Fruit fly (Drosophila melanogaster): ENCODE measurements around the gene Tom70.

- TF ChIP-seq EcR (GFP tag; optimal IDR thresholded peaks at IDR 0.05) (no peak), Dll (optimal IDR thresholded peaks at IDR 0.05) (no peak), usp (GFP tag; optimal IDR thresholded peaks at IDR 0.05) (no peak), psq (optimal IDR thresholded peaks at IDR 0.05) (no peak)
Observed at dm6 chr2L:12065683-12066386, 27.5 kb upstream of the Tom70 start.
